Fruit fly (Drosophila melanogaster) whole organism, wandering third instar larva: Measurements from ENCODE around the gene CG6761.

Source experiments
- Abd-B ChIP-seq: fragments of >200 bp; optimal IDR thresholded peaks from 2 replicates; lab custom pipeline; 2017; ENCODE audit warnings: missing biosample characterization, missing genetic modification characterization
- CG32264 ChIP-seq: fragments of 200-800 bp; sonication (Bioruptor generic); optimal IDR thresholded peaks from 2 replicates; lab custom pipeline; 2016; ENCODE audit warnings: missing biosample characterization, missing genetic modification characterization
- CG9705 ChIP-seq: fragments of 200-800 bp; sonication (Bioruptor generic); optimal IDR thresholded peaks from 2 replicates; lab custom pipeline; 2018; ENCODE audit warnings: missing biosample characterization, mild to moderate bottlenecking, missing genetic modification characterization
- CrebA ChIP-seq: fragments of 200-800 bp; sonication (Bioruptor generic); optimal IDR thresholded peaks from 2 replicates; lab custom pipeline; 2016; ENCODE audit warnings: missing biosample characterization, mild to moderate bottlenecking, missing genetic modification characterization, borderline replicate concordance
- Dfd ChIP-seq: fragments of >200 bp; optimal IDR thresholded peaks from 2 replicates; lab custom pipeline; 2017; ENCODE audit warnings: missing biosample characterization, missing genetic modification characterization
- Dif ChIP-seq: fragments of 200-275, 200-300 bp; sonication (Bioruptor generic); optimal IDR thresholded peaks from 2 replicates; lab custom pipeline; 2018; ENCODE audit warnings: missing biosample characterization, missing genetic modification characterization; ENCODE audit not compliant: partially characterized antibody
- GATAd ChIP-seq: sonication (Bioruptor generic); optimal IDR thresholded peaks from 2 replicates; lab custom pipeline; 2016; ENCODE audit warnings: missing biosample characterization, missing genetic modification characterization
- HLH106 ChIP-seq: fragments of 200-800 bp; optimal IDR thresholded peaks from 3 replicates; lab custom pipeline; 2019; ENCODE audit warnings: missing biosample characterization, mild to moderate bottlenecking, missing genetic modification characterization, moderate library complexity
- Hnf4 ChIP-seq: fragments of 200-800 bp; sonication (Bioruptor generic); optimal IDR thresholded peaks from 2 replicates; lab custom pipeline; 2016; ENCODE audit warnings: missing biosample characterization, mild to moderate bottlenecking, missing genetic modification characterization
- Hr78 ChIP-seq: fragments of >200 bp; optimal IDR thresholded peaks from 2 replicates; lab custom pipeline; 2017; ENCODE audit warnings: missing biosample characterization, missing genetic modification characterization
- Hr83 ChIP-seq: fragments of 200-300 bp; sonication (Bioruptor generic); optimal IDR thresholded peaks from 2 replicates; lab custom pipeline; 2016; ENCODE audit warnings: missing biosample characterization, mild to moderate bottlenecking, missing genetic modification characterization, moderate library complexity; ENCODE audit not compliant: poor library complexity, severe bottlenecking
- Jra ChIP-seq: sonication (Bioruptor generic); optimal IDR thresholded peaks from 2 replicates; lab custom pipeline; 2016; ENCODE audit warnings: missing biosample characterization, missing genetic modification characterization
- Mio ChIP-seq: sonication (Bioruptor generic); optimal IDR thresholded peaks from 2 replicates; lab custom pipeline; 2016; ENCODE audit warnings: missing biosample characterization, missing genetic modification characterization
- Myc ChIP-seq: fragments of >200 bp; optimal IDR thresholded peaks from 2 replicates; lab custom pipeline; 2017
- N ChIP-seq: fragments of >200 bp; optimal IDR thresholded peaks from 2 replicates; lab custom pipeline; 2018; ENCODE audit warnings: missing biosample characterization, missing external identifiers, missing genetic modification characterization
- OdsH ChIP-seq: fragments of 200-800 bp; sonication (Bioruptor generic); optimal IDR thresholded peaks from 2 replicates; lab custom pipeline; 2016; ENCODE audit warnings: missing biosample characterization, mild to moderate bottlenecking, missing genetic modification characterization
- Rel ChIP-seq, 2 experiments: fragments of 200-800 bp; sonication (Bioruptor generic) in 1 of 2; optimal IDR thresholded peaks; 2 replicates in 1 of 2; 3 replicates in 1 of 2; lab custom pipeline; 2016 to 2019; ENCODE audit warnings: mild to moderate bottlenecking in 2 of 2, missing biosample characterization in 2 of 2, missing genetic modification characterization in 2 of 2, moderate library complexity in 1 of 2
- Sp1 ChIP-seq: fragments of 200-800 bp; sonication (Bioruptor generic); optimal IDR thresholded peaks from 3 replicates; lab custom pipeline; 2019; ENCODE audit warnings: missing biosample characterization, mild to moderate bottlenecking, missing genetic modification characterization, moderate library complexity
- Vsx2 ChIP-seq: fragments of 200-300, 225-300 bp; sonication (Bioruptor generic); optimal IDR thresholded peaks from 2 replicates; lab custom pipeline; 2018; ENCODE audit warnings: missing biosample characterization, missing genetic modification characterization; ENCODE audit not compliant: partially characterized antibody
- br ChIP-seq: fragments of 200-800 bp; sonication (Bioruptor generic); optimal IDR thresholded peaks from 2 replicates; lab custom pipeline; 2016; ENCODE audit warnings: missing biosample characterization, missing genetic modification characterization
- brk ChIP-seq: fragments of 200-800 bp; sonication (Bioruptor generic); optimal IDR thresholded peaks from 2 replicates; lab custom pipeline; 2016; ENCODE audit warnings: missing biosample characterization, mild to moderate bottlenecking, missing genetic modification characterization
- dl ChIP-seq, 2 experiments: fragments of 175-275, 200-275 bp in 1 of 2; fragments of 200-275 bp in 1 of 2; sonication (Bioruptor generic); optimal IDR thresholded peaks; lab custom pipeline; 2018; ENCODE audit warnings: mild to moderate bottlenecking in 2 of 2, missing biosample characterization in 2 of 2, missing genetic modification characterization in 2 of 2, moderate library complexity in 2 of 2; ENCODE audit not compliant: partially characterized antibody in 2 of 2, insufficient read depth in 1 of 2
- dmrt93B ChIP-seq: fragments of 200-800 bp; sonication (Bioruptor generic); optimal IDR thresholded peaks from 2 replicates; lab custom pipeline; 2018; ENCODE audit warnings: missing biosample characterization, mild to moderate bottlenecking, missing genetic modification characterization
- dsf ChIP-seq: sonication (Bioruptor generic); optimal IDR thresholded peaks from 2 replicates; lab custom pipeline; 2016; ENCODE audit warnings: missing biosample characterization, missing genetic modification characterization, borderline replicate concordance
- ey ChIP-seq: fragments of 200-800 bp; sonication (Bioruptor generic); optimal IDR thresholded peaks from 2 replicates; lab custom pipeline; 2016; ENCODE audit warnings: missing biosample characterization, missing genetic modification characterization
- foxo ChIP-seq, 2 experiments: fragments of 200-800 bp; sonication (Bioruptor generic); optimal IDR thresholded peaks; 2 replicates in 1 of 2; 3 replicates in 1 of 2; lab custom pipeline; 2016 to 2017; ENCODE audit warnings: missing biosample characterization in 2 of 2, missing genetic modification characterization in 2 of 2
- fru ChIP-seq: fragments of 200-800 bp; sonication (Bioruptor generic); optimal IDR thresholded peaks from 3 replicates; lab custom pipeline; 2016; ENCODE audit warnings: missing biosample characterization, mild to moderate bottlenecking, missing genetic modification characterization
- h ChIP-seq: fragments of 200-800 bp; sonication (Bioruptor generic); optimal IDR thresholded peaks from 3 replicates; lab custom pipeline; 2016; ENCODE audit warnings: missing biosample characterization, mild to moderate bottlenecking, missing genetic modification characterization
- jim ChIP-seq: fragments of 175-275, 200-325 bp; sonication (Bioruptor generic); optimal IDR thresholded peaks from 2 replicates; lab custom pipeline; 2016; ENCODE audit warnings: missing biosample characterization, mild to moderate bottlenecking, missing genetic modification characterization
- lola ChIP-seq: fragments of >200 bp; optimal IDR thresholded peaks from 2 replicates; lab custom pipeline; 2017; ENCODE audit warnings: missing biosample characterization, missing genetic modification characterization
- pan ChIP-seq: fragments of >200 bp; optimal IDR thresholded peaks from 2 replicates; lab custom pipeline; 2017
- psq ChIP-seq: fragments of 200-800 bp; sonication (Bioruptor generic); optimal IDR thresholded peaks from 3 replicates; lab custom pipeline; 2017; ENCODE audit warnings: missing biosample characterization, mild to moderate bottlenecking, missing genetic modification characterization, moderate library complexity
- rgr ChIP-seq: fragments of 200-800 bp; sonication (Bioruptor generic); optimal IDR thresholded peaks from 3 replicates; lab custom pipeline; 2016; ENCODE audit warnings: missing biosample characterization, mild to moderate bottlenecking, missing genetic modification characterization
- sage ChIP-seq: fragments of 200-800 bp; sonication (Bioruptor generic); optimal IDR thresholded peaks from 2 replicates; lab custom pipeline; 2016; ENCODE audit warnings: missing biosample characterization, mild to moderate bottlenecking, missing genetic modification characterization
- sv ChIP-seq: fragments of 200-800 bp; sonication (Bioruptor generic); optimal IDR thresholded peaks from 3 replicates; lab custom pipeline; 2016; ENCODE audit warnings: missing biosample characterization, missing genetic modification characterization
- tai ChIP-seq: sonication (Bioruptor generic); optimal IDR thresholded peaks from 2 replicates; lab custom pipeline; 2016; ENCODE audit warnings: missing biosample characterization, missing genetic modification characterization
- usp ChIP-seq: fragments of >200 bp; optimal IDR thresholded peaks from 2 replicates; lab custom pipeline; 2017; ENCODE audit warnings: missing biosample characterization, missing genetic modification characterization
- woc ChIP-seq: sonication (Bioruptor generic); optimal IDR thresholded peaks from 2 replicates; lab custom pipeline; 2016; ENCODE audit warnings: missing biosample characterization, mild to moderate bottlenecking, missing genetic modification characterization

CG6761 gene

dm6 chr3L:9742342-9742741 is 38.9 kb upstream of the CG6761 start:
- TF ChIP-seq Hr78 (GFP tag; lab: Kevin White, UChicago) (no peak), Rel (GFP tag; optimal IDR thresholded peaks at IDR 0.05; lab: Kevin White, UChicago) (no peak), Rel (tag; optimal IDR thresholded peaks at IDR 0.05; lab: Kevin White, UChicago) (peak; percentile 6), Abd-B (GFP tag; lab: Kevin White, UChicago) (no peak), rgr (GFP tag; lab: Kevin White, UChicago) (peak; percentile 31), psq (GFP tag; lab: Kevin White, UChicago) (peak; percentile 57), br (GFP tag; lab: Kevin White, UChicago) (peak; percentile 70), GATAd (GFP tag; lab: Kevin White, UChicago) (no peak), CrebA (GFP tag; lab: Kevin White, UChicago) (no peak), Vsx2 (GFP tag; lab: Kevin White, UChicago) (no peak), jim (GFP tag; lab: Kevin White, UChicago) (no peak), sv (GFP tag; lab: Kevin White, UChicago) (no peak), sage (peak; percentile 38), Mio (GFP tag; lab: Kevin White, UChicago) (no peak), foxo (GFP tag; optimal IDR thresholded peaks at IDR 0.05; lab: Kevin White, UChicago) (peak in 1 of 2 experiments; percentile 66), Sp1 (peak; percentile 60), lola (GFP tag; lab: Kevin White, UChicago) (no peak), Myc (lab: Kevin White, UChicago) (no peak), Jra (GFP tag; lab: Kevin White, UChicago) (no peak), brk (GFP tag; lab: Kevin White, UChicago) (peak; percentile 26), dmrt93B (GFP tag; lab: Kevin White, UChicago) (peak; percentile 77), Dfd (GFP tag; lab: Kevin White, UChicago) (no peak), tai (GFP tag; lab: Kevin White, UChicago) (no peak), usp (GFP tag; lab: Kevin White, UChicago) (no peak), Dif (no peak), pan (no peak), Hnf4 (GFP tag; lab: Kevin White, UChicago) (peak; percentile 28), fru (GFP tag; lab: Kevin White, UChicago) (peak; percentile 77), N (GFP tag; lab: Kevin White, UChicago) (no peak), ey (GFP tag; lab: Kevin White, UChicago) (peak; percentile 68), HLH106 (tag; lab: Kevin White, UChicago) (peak; percentile 87), OdsH (GFP tag; lab: Kevin White, UChicago) (peak; percentile 79), Hr83 (GFP tag; lab: Kevin White, UChicago) (no peak), h (GFP tag; lab: Kevin White, UChicago) (peak; percentile 73), CG9705 (GFP tag; lab: Kevin White, UChicago) (peak; percentile 36), dl (GFP tag; optimal IDR thresholded peaks at IDR 0.05; lab: Kevin White, UChicago; ENCODE audit: insufficient read depth in 1 of 2, partially characterized antibody in 2 of 2) (no peak), woc (GFP tag; lab: Kevin White, UChicago) (peak; percentile 85), CG32264 (GFP tag; lab: Kevin White, UChicago) (no peak), dsf (no peak)

dm6 chr3L:9739629-9740028 is 36.2 kb upstream of the CG6761 start:
- TF ChIP-seq HLH106 (tag; lab: Kevin White, UChicago), result peak; percentile 16
- TF ChIP-seq N (GFP tag; lab: Kevin White, UChicago), result no peak
- no peak for TF ChIP-seq Myc (lab: Kevin White, UChicago)
- TF ChIP-seq OdsH (GFP tag; lab: Kevin White, UChicago), result no peak
- no peak for TF ChIP-seq brk (GFP tag; lab: Kevin White, UChicago)
- TF ChIP-seq CrebA (GFP tag; lab: Kevin White, UChicago), result no peak
- peak; percentile 21 for TF ChIP-seq h (GFP tag; lab: Kevin White, UChicago)
- no peak for TF ChIP-seq jim (GFP tag; lab: Kevin White, UChicago)
- TF ChIP-seq foxo (GFP tag; optimal IDR thresholded peaks at IDR 0.05; lab: Kevin White, UChicago), result peak in 1 of 2 experiments; percentile 33
- no peak for TF ChIP-seq Vsx2 (GFP tag; lab: Kevin White, UChicago)
- no peak for TF ChIP-seq GATAd (GFP tag; lab: Kevin White, UChicago)
- TF ChIP-seq fru (GFP tag; lab: Kevin White, UChicago), result peak; percentile 19
